Worm (Caenorhabditis elegans) whole organism, L2 larva: ENCODE measurements around the gene Y54G2A.41.
A peak's percentile ranks its signal among the peaks of the same experiment; 100 is the strongest.
"Not testable (repeated sequence)": the region's sequence is repeated elsewhere in the genome, so short reads cannot be mapped to it uniquely, and the experiment has no call there.

Source experiments
- C34F6.9 ChIP-seq: fragments of 150-350 bp; optimal IDR thresholded peaks from 2 replicates; lab custom pipeline; 2014; ENCODE audit warnings: missing biosample characterization, missing genetic modification characterization
- F13H6.1 ChIP-seq: sonication (generic microtip); optimal IDR thresholded peaks from 2 replicates; lab custom pipeline; 2016; ENCODE audit warnings: missing genetic modification characterization, missing compliant biosample characterization
- R02D3.7 ChIP-seq: fragments of 150-350 bp; optimal IDR thresholded peaks from 2 replicates; lab custom pipeline; 2014; ENCODE audit warnings: missing biosample characterization, missing genetic modification characterization
- ZK546.5 ChIP-seq: sonication (generic microtip); optimal IDR thresholded peaks from 2 replicates; lab custom pipeline; 2017; ENCODE audit warnings: missing biosample characterization, missing genetic modification characterization
- alr-1 ChIP-seq: fragments of 150-350 bp; optimal IDR thresholded peaks from 2 replicates; lab custom pipeline; 2014; ENCODE audit warnings: missing biosample characterization, missing genetic modification characterization
- aly-2 ChIP-seq: fragments of 150-350 bp; optimal IDR thresholded peaks from 2 replicates; lab custom pipeline; 2014; ENCODE audit warnings: missing biosample characterization, missing genetic modification characterization
- ama-1 ChIP-seq: fragments of 150-350 bp; optimal IDR thresholded peaks from 2 replicates; lab custom pipeline; 2018; ENCODE audit warnings: inconsistent platforms
- blmp-1 ChIP-seq: sonication (generic microtip); optimal IDR thresholded peaks from 2 replicates; lab custom pipeline; 2017; ENCODE audit warnings: missing genetic modification characterization, mild to moderate bottlenecking, missing compliant biosample characterization, antibody characterized with exemption, moderate library complexity; ENCODE audit not compliant: insufficient read depth
- ceh-16 ChIP-seq: fragments of 150-350 bp; optimal IDR thresholded peaks from 2 replicates; lab custom pipeline; 2014; ENCODE audit warnings: missing biosample characterization, missing genetic modification characterization
- ceh-82 ChIP-seq: fragments of 150-350 bp; optimal IDR thresholded peaks from 2 replicates; lab custom pipeline; 2014; ENCODE audit warnings: missing biosample characterization, missing genetic modification characterization
- crh-2 ChIP-seq: sonication (generic microtip); optimal IDR thresholded peaks from 2 replicates; lab custom pipeline; 2017; ENCODE audit warnings: missing biosample characterization, missing genetic modification characterization
- dmd-4 ChIP-seq: sonication (generic microtip); optimal IDR thresholded peaks from 2 replicates; lab custom pipeline; 2017; ENCODE audit warnings: missing biosample characterization, missing genetic modification characterization
- elt-1 ChIP-seq: fragments of 150-350 bp; optimal IDR thresholded peaks from 2 replicates; lab custom pipeline; 2014; ENCODE audit warnings: missing biosample characterization, missing genetic modification characterization
- elt-3 ChIP-seq: sonication (generic microtip); optimal IDR thresholded peaks from 2 replicates; lab custom pipeline; 2017; ENCODE audit warnings: missing biosample characterization, missing genetic modification characterization
- fos-1 ChIP-seq: fragments of 150-350 bp; optimal IDR thresholded peaks from 2 replicates; lab custom pipeline; 2014; ENCODE audit warnings: missing biosample characterization, missing genetic modification characterization
- lin-11 ChIP-seq: fragments of 150-350 bp; sonication (generic microtip); optimal IDR thresholded peaks from 2 replicates; lab custom pipeline; 2014; ENCODE audit warnings: missing biosample characterization, missing genetic modification characterization, inconsistent platforms, mixed read lengths
- lin-13 ChIP-seq: fragments of 150-350 bp; optimal IDR thresholded peaks from 2 replicates; lab custom pipeline; 2014; ENCODE audit warnings: missing biosample characterization, missing genetic modification reagents, missing genetic modification characterization
- lin-39 ChIP-seq: fragments of 150-350 bp; optimal IDR thresholded peaks from 2 replicates; lab custom pipeline; 2014; ENCODE audit warnings: missing biosample characterization, missing genetic modification reagents, missing genetic modification characterization
- lsy-2 ChIP-seq, 2 experiments: fragments of 150-350 bp in 1 of 2; sonication (generic microtip) in 1 of 2; optimal IDR thresholded peaks; 2 replicates each; lab custom pipeline; 2014 to 2017; ENCODE audit warnings: missing biosample characterization in 2 of 2, missing genetic modification characterization in 2 of 2
- mab-5 ChIP-seq: fragments of 150-350 bp; optimal IDR thresholded peaks from 2 replicates; lab custom pipeline; 2014; ENCODE audit warnings: missing biosample characterization, missing genetic modification characterization
- mdl-1 ChIP-seq, 2 experiments: fragments of 150-350 bp in 1 of 2; sonication (generic microtip) in 1 of 2; optimal IDR thresholded peaks; 2 replicates each; lab custom pipeline; 2017; ENCODE audit warnings: missing biosample characterization in 2 of 2, missing genetic modification characterization in 2 of 2
- nhr-10 ChIP-seq: sonication (generic microtip); optimal IDR thresholded peaks from 2 replicates; lab custom pipeline; 2017; ENCODE audit warnings: missing biosample characterization, missing genetic modification characterization
- nhr-11 ChIP-seq: fragments of 150-350 bp; optimal IDR thresholded peaks from 2 replicates; lab custom pipeline; 2014; ENCODE audit warnings: missing biosample characterization, missing genetic modification characterization
- nhr-12 ChIP-seq: fragments of 150-350 bp; optimal IDR thresholded peaks from 2 replicates; lab custom pipeline; 2014; ENCODE audit warnings: missing biosample characterization, missing genetic modification characterization
- nhr-129 ChIP-seq: fragments of 150-350 bp; optimal IDR thresholded peaks from 2 replicates; lab custom pipeline; 2014; ENCODE audit warnings: missing biosample characterization, missing genetic modification characterization
- nhr-21 ChIP-seq: fragments of 150-350 bp; optimal IDR thresholded peaks from 2 replicates; lab custom pipeline; 2014; ENCODE audit warnings: missing biosample characterization, missing genetic modification characterization
- nhr-23 ChIP-seq: fragments of 150-350 bp; optimal IDR thresholded peaks from 2 replicates; lab custom pipeline; 2014; ENCODE audit warnings: missing biosample characterization, missing genetic modification reagents, missing genetic modification characterization
- nhr-25 ChIP-seq: fragments of 150-350 bp; sonication (generic microtip); optimal IDR thresholded peaks from 3 replicates; lab custom pipeline; 2014; ENCODE audit warnings: missing biosample characterization, missing genetic modification characterization
- nhr-6 ChIP-seq: fragments of 150-350 bp; optimal IDR thresholded peaks from 2 replicates; lab custom pipeline; 2014; ENCODE audit warnings: missing biosample characterization, missing genetic modification characterization
- nhr-77 ChIP-seq: fragments of 150-350 bp; optimal IDR thresholded peaks from 2 replicates; lab custom pipeline; 2014; ENCODE audit warnings: missing biosample characterization, missing genetic modification characterization
- peb-1 ChIP-seq: fragments of 150-350 bp; optimal IDR thresholded peaks from 2 replicates; lab custom pipeline; 2014; ENCODE audit warnings: missing biosample characterization, missing genetic modification characterization
- skn-1 ChIP-seq: sonication (generic microtip); optimal IDR thresholded peaks from 2 replicates; lab custom pipeline; 2017; ENCODE audit warnings: missing biosample characterization, missing genetic modification characterization
- sma-3 ChIP-seq: sonication (generic microtip); optimal IDR thresholded peaks from 2 replicates; lab custom pipeline; 2016; ENCODE audit warnings: missing genetic modification reagents, missing genetic modification characterization, missing compliant biosample characterization
- sma-9 ChIP-seq, 2 experiments: fragments of 150-350 bp in 1 of 2; sonication (generic microtip) in 1 of 2; optimal IDR thresholded peaks; 2 replicates each; lab custom pipeline; 2014 to 2016; ENCODE audit warnings: missing genetic modification characterization in 2 of 2, mild to moderate bottlenecking in 1 of 2, missing biosample characterization in 1 of 2, missing compliant biosample characterization in 1 of 2, missing genetic modification reagents in 1 of 2, moderate library complexity in 1 of 2
- snpc-4 ChIP-seq: fragments of 150-350 bp; optimal IDR thresholded peaks from 2 replicates; lab custom pipeline; 2014; ENCODE audit warnings: missing biosample characterization, missing genetic modification characterization
- unc-39 ChIP-seq: fragments of 150-350 bp; optimal IDR thresholded peaks from 2 replicates; lab custom pipeline; 2014; ENCODE audit warnings: missing biosample characterization, missing genetic modification characterization
- unc-55 ChIP-seq: fragments of 150-350 bp; sonication (generic microtip); optimal IDR thresholded peaks from 3 replicates; lab custom pipeline; 2014; ENCODE audit warnings: missing biosample characterization, missing genetic modification reagents, missing genetic modification characterization
- unc-62 ChIP-seq: fragments of 150-350 bp; optimal IDR thresholded peaks from 2 replicates; lab custom pipeline; 2014; ENCODE audit warnings: missing biosample characterization, missing genetic modification reagents, missing genetic modification characterization
- ztf-1 ChIP-seq: fragments of 200-800 bp; sonication (Bioruptor generic); conservative IDR thresholded peaks from 2 replicates; pipeline ENCODE4 v1.3.6; 2022; ENCODE audit warnings: missing genetic modification characterization, missing compliant biosample characterization
- ztf-11 ChIP-seq: sonication (generic microtip); optimal IDR thresholded peaks from 2 replicates; lab custom pipeline; 2017; ENCODE audit warnings: missing biosample characterization, missing genetic modification characterization
- ztf-4 ChIP-seq: fragments of 150-350 bp; optimal IDR thresholded peaks from 2 replicates; lab custom pipeline; 2014; ENCODE audit warnings: missing biosample characterization, missing genetic modification characterization

Y54G2A.41 gene

ce11 chrIV:2775992-2776630 lies 24.4 kb downstream of the Y54G2A.41 start:
- TF ChIP-seq elt-1 (tag; lab: Kevin White, UChicago) (no peak), mab-5 (tag; lab: Kevin White, UChicago) (no peak), aly-2 (tag; lab: Kevin White, UChicago) (no peak), ztf-11 (tag; lab: Kevin White, UChicago) (no peak), lin-11 (tag; lab: Kevin White, UChicago) (no peak), unc-55 (GFP tag; lab: Kevin White, UChicago) (peak; percentile 51), lsy-2 (tag; optimal IDR thresholded peaks at IDR 0.05; lab: Kevin White, UChicago) (peak in 1 of 2 experiments; percentile 52), alr-1 (no peak), blmp-1 (tag; lab: Kevin White, UChicago) (no peak), nhr-12 (tag; lab: Kevin White, UChicago) (no peak), nhr-6 (tag; lab: Kevin White, UChicago) (no peak), sma-9 (GFP tag; optimal IDR thresholded peaks at IDR 0.05; lab: Kevin White, UChicago) (peak; percentile 72), sma-9 (tag; optimal IDR thresholded peaks at IDR 0.05; lab: Kevin White, UChicago) (no peak), ztf-4 (tag; lab: Kevin White, UChicago) (no peak), peb-1 (peak; percentile 6), ZK546.5 (no peak), snpc-4 (tag; lab: Kevin White, UChicago) (no peak), C34F6.9 (tag; lab: Kevin White, UChicago) (peak; percentile 45), mdl-1 (tag; optimal IDR thresholded peaks at IDR 0.05; lab: Kevin White, UChicago) (no peak), F13H6.1 (tag; lab: Kevin White, UChicago) (peak; percentile 71), nhr-129 (tag; lab: Kevin White, UChicago) (peak; percentile 46), unc-39 (tag; lab: Kevin White, UChicago) (no peak)

- TF ChIP-seq unc-39 (tag; lab: Kevin White, UChicago) (no peak), unc-55 (GFP tag; lab: Kevin White, UChicago) (peak; percentile 1)
Measured at ce11 chrIV:2776733-2777132, 25.1 kb downstream of the Y54G2A.41 start.

DNA sequence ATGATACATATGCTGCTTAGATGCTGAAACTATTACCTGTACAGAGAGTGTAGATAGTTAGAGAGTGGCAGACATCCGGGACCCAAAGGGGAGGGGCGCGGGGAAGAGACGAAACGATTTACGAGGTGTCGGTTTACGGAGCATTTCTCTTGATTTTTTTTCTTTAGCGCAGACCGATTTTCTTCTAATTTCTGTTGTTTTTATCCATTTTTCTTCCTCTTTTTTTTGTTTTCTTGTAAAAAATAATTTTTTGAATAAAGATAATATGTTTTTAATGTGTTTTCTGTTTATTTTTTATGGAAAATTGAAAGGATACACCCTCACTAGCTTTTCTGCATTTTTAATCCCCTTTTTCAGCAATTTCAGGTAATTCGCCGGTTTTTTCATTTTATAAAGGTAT lies 26.2 kb downstream of the Y54G2A.41 start, which contains the start of gene Y54G2A.72:
Y54G2A.72 (plus strand) TSS at position 301 of the 400 bp plus-strand sequence.
- TF ChIP-seq unc-62 (GFP tag; lab: Kevin White, UChicago); peb-1; skn-1 (tag; lab: Kevin White, UChicago): not testable (repeated sequence)

DNA sequence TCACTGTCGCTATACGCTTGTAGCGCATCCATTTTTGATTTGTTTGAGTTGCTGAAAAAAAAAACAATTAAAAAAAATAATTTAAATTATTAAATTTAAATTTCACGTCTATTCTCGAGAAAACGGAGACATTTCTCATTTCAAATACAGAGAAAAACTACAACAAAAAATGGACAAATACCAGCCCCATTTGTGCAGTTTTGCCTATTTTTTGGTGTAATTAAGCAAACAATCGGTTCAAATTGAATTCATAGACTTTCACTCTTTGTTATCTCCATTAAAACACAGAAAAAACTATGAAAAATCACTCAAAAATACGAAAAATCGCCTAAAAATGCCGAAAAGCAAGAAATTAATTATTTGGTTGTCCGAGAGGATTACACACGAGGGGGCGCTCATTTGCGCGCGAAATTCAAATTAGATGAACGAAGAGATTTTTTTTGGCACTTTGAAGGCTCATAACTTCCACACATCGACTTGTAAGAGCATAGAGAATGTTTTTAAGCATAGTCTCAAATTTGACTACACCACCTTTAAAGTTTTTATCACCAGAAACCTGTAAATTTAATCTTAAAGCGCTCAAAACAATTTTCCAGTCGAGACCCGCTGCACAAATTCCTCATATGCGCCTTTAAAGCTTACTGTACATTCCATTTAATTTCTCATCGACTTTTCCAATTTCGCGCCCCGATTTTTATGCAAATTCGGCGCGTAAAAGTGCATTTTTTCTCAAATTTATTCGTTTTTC lies 31.3 kb downstream of the Y54G2A.41 start, which contains the start of gene Y54G2A.12:
Y54G2A.12 (minus strand) TSS at position 51 of the 748 bp plus-strand sequence.
- no peak for TF ChIP-seq ztf-4 (tag; lab: Kevin White, UChicago)

DNA sequence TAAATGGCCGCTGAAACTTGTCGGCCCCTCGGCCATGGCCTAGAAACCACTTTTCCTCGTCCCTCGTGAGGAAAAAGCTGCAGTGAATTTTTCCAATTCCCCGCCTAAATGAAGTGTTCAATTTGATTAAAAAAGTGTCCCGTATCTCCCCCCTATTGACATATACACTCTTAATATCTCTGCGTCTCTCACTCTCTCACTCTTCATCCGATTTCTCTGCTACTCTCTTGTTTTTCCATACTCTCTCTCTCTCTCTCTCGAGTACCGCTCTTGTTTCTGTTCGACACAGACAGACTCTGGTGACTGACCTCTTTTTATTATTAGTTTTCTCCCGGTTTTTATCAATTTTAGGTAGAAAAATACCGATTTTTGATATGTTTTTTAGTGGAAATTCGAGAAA lies 33.4 kb downstream of the Y54G2A.41 start:
- TF ChIP-seq nhr-25 (peak; percentile 9), R02D3.7 (tag; lab: Kevin White, UChicago) (no peak), lin-13 (GFP tag; lab: Kevin White, UChicago) (peak; percentile 40), lin-39 (tag; lab: Kevin White, UChicago) (no peak), nhr-21 (tag; lab: Kevin White, UChicago) (no peak), skn-1 (tag; lab: Kevin White, UChicago) (no peak), nhr-129 (tag; lab: Kevin White, UChicago) (peak; percentile 20), dmd-4 (tag; lab: Kevin White, UChicago) (no peak), elt-3 (tag; lab: Kevin White, UChicago) (no peak), ZK546.5 (no peak), mdl-1 (tag; optimal IDR thresholded peaks at IDR 0.05; lab: Kevin White, UChicago) (no peak), nhr-6 (tag; lab: Kevin White, UChicago) (no peak), unc-55 (GFP tag; lab: Kevin White, UChicago) (peak; percentile 44), unc-39 (tag; lab: Kevin White, UChicago) (no peak), mab-5 (tag; lab: Kevin White, UChicago) (no peak), nhr-12 (tag; lab: Kevin White, UChicago) (no peak), nhr-10 (tag; lab: Kevin White, UChicago) (no peak), alr-1 (no peak), crh-2 (tag; lab: Kevin White, UChicago) (peak; percentile 46), nhr-11 (tag; lab: Kevin White, UChicago) (no peak), nhr-23 (no peak), ztf-1 (GFP tag; lab: Robert Waterston, UW) (no peak), nhr-77 (tag; lab: Kevin White, UChicago) (no peak), ama-1 (no peak), blmp-1 (tag; lab: Kevin White, UChicago) (no peak), fos-1 (peak; percentile 10), sma-3 (GFP tag; lab: Kevin White, UChicago) (peak; percentile 28), aly-2 (tag; lab: Kevin White, UChicago) (no peak), ztf-11 (tag; lab: Kevin White, UChicago) (no peak), ceh-82 (tag; lab: Kevin White, UChicago) (no peak), ceh-16 (tag; lab: Kevin White, UChicago) (no peak)
